Worm (Caenorhabditis elegans) whole organism, L1 larva: ENCODE results near the gene hex-3.
A peak's percentile ranks its signal among the peaks of the same experiment; 100 is the strongest.

Source experiments
- C04F5.9 ChIP-seq: sonication (generic microtip); optimal IDR thresholded peaks from 2 replicates; lab custom pipeline; 2016; ENCODE audit warnings: missing genetic modification characterization, missing compliant biosample characterization
- C16A3.4 ChIP-seq: fragments of 150-350 bp; optimal IDR thresholded peaks from 2 replicates; lab custom pipeline; 2014; ENCODE audit warnings: missing biosample characterization, missing genetic modification characterization
- F16B12.6 ChIP-seq: fragments of 150-350 bp; optimal IDR thresholded peaks from 2 replicates; lab custom pipeline; 2014; ENCODE audit warnings: missing biosample characterization, missing genetic modification characterization
- aha-1 ChIP-seq: fragments of 150-350 bp; optimal IDR thresholded peaks from 2 replicates; lab custom pipeline; 2014; ENCODE audit warnings: missing biosample characterization, missing genetic modification characterization
- aly-2 ChIP-seq: fragments of 150-350 bp; optimal IDR thresholded peaks from 2 replicates; lab custom pipeline; 2014; ENCODE audit warnings: missing biosample characterization, missing genetic modification characterization
- blmp-1 ChIP-seq: fragments of 150-350 bp; optimal IDR thresholded peaks from 2 replicates; lab custom pipeline; 2014; ENCODE audit warnings: missing biosample characterization, missing genetic modification characterization
- ceh-63 ChIP-seq: fragments of 200-800 bp; sonication (Bioruptor generic); optimal IDR thresholded peaks from 2 replicates; lab custom pipeline; 2018; ENCODE audit warnings: mild to moderate bottlenecking, missing genetic modification characterization, missing compliant biosample characterization
- ceh-82 ChIP-seq, 3 experiments: fragments of 150-350 bp in 1 of 3; sonication (generic microtip) in 2 of 3; optimal IDR thresholded peaks; 2 replicates each; lab custom pipeline; 2014 to 2017; ENCODE audit warnings: missing biosample characterization in 3 of 3, missing genetic modification characterization in 3 of 3
- dsc-1 ChIP-seq: sonication (generic microtip); optimal IDR thresholded peaks from 2 replicates; lab custom pipeline; 2016; ENCODE audit warnings: mild to moderate bottlenecking, missing genetic modification characterization, missing compliant biosample characterization
- efl-1 ChIP-seq, 4 experiments: fragments of 150-350 bp; optimal IDR thresholded peaks in 3 of 4; peaks in 1 of 4; 1 replicate in 1 of 4; 2 replicates in 3 of 4; lab custom pipeline; 2014; ENCODE audit warnings: missing biosample characterization in 2 of 4, missing genetic modification characterization in 2 of 4, missing genetic modification reagents in 2 of 4
- efl-3 ChIP-seq: fragments of 200-800 bp; sonication (Bioruptor generic); optimal IDR thresholded peaks from 2 replicates; lab custom pipeline; 2018; ENCODE audit warnings: mild to moderate bottlenecking, missing genetic modification characterization, missing compliant biosample characterization
- egl-13 ChIP-seq: sonication (generic microtip); optimal IDR thresholded peaks from 2 replicates; lab custom pipeline; 2016; ENCODE audit warnings: missing genotype, missing genetic modification reagents, missing genetic modification characterization, missing compliant biosample characterization
- elt-3 ChIP-seq, 6 experiments: fragments of 150-350 bp in 1 of 6; sonication (generic microtip); optimal IDR thresholded peaks; 2 replicates each; lab custom pipeline; 2017 to 2018; ENCODE audit warnings: missing biosample characterization in 6 of 6, missing genetic modification characterization in 6 of 6, inconsistent platforms in 1 of 6
- fkh-10 ChIP-seq: sonication (generic microtip); optimal IDR thresholded peaks from 2 replicates; lab custom pipeline; 2017; ENCODE audit warnings: missing biosample characterization, missing genetic modification reagents, missing genetic modification characterization
- fkh-8 ChIP-seq: sonication (generic microtip); optimal IDR thresholded peaks from 2 replicates; lab custom pipeline; 2016; ENCODE audit warnings: mild to moderate bottlenecking, missing genetic modification characterization, missing compliant biosample characterization
- fos-1 ChIP-seq: fragments of 150-350 bp; optimal IDR thresholded peaks from 2 replicates; lab custom pipeline; 2014; ENCODE audit warnings: missing biosample characterization, missing genetic modification characterization
- hlh-4 ChIP-seq: sonication (generic microtip); optimal IDR thresholded peaks from 2 replicates; lab custom pipeline; 2016; ENCODE audit warnings: mild to moderate bottlenecking, missing genetic modification characterization, missing compliant biosample characterization
- hpl-2 ChIP-seq: fragments of 150-350 bp; optimal IDR thresholded peaks from 2 replicates; lab custom pipeline; 2014; ENCODE audit warnings: missing biosample characterization, missing genetic modification reagents, missing genetic modification characterization
- isw-1 ChIP-seq: fragments of 200-800 bp; sonication (Bioruptor generic); IDR thresholded peaks from 2 replicates; pipeline ENCODE4 v1.3.6; 2022; ENCODE audit warnings: missing genetic modification characterization, missing compliant biosample characterization
- lin-13 ChIP-seq: fragments of 150-350 bp; optimal IDR thresholded peaks from 2 replicates; lab custom pipeline; 2014; ENCODE audit warnings: missing biosample characterization, missing genetic modification reagents, missing genetic modification characterization
- lin-35 ChIP-seq, 2 experiments: fragments of 150-350 bp; optimal IDR thresholded peaks; 2 replicates each; lab custom pipeline; 2014; ENCODE audit warnings: missing biosample characterization in 2 of 2, missing genetic modification characterization in 2 of 2, missing genetic modification reagents in 2 of 2
- lsy-2 ChIP-seq, 2 experiments: fragments of 150-350 bp; optimal IDR thresholded peaks; 2 replicates each; lab custom pipeline; 2014; ENCODE audit warnings: missing biosample characterization in 2 of 2, missing genetic modification characterization in 2 of 2
- mab-9 ChIP-seq: fragments of 200-800 bp; sonication (Bioruptor generic); IDR thresholded peaks from 2 replicates; pipeline ENCODE4 v1.3.6; 2022; ENCODE audit warnings: missing genetic modification reagents, missing genetic modification characterization, missing compliant biosample characterization
- mdl-1 ChIP-seq, 2 experiments: fragments of 150-350 bp; optimal IDR thresholded peaks; 2 replicates each; lab custom pipeline; 2014 to 2017; ENCODE audit warnings: missing biosample characterization in 2 of 2, missing genetic modification characterization in 2 of 2, inconsistent platforms in 1 of 2
- mep-1 ChIP-seq: fragments of 150-350 bp; optimal IDR thresholded peaks from 2 replicates; lab custom pipeline; 2014; ENCODE audit warnings: missing biosample characterization, missing genetic modification characterization
- nhr-19 ChIP-seq: fragments of 200-800 bp; sonication (Bioruptor generic); conservative IDR thresholded peaks from 2 replicates; pipeline ENCODE4 v1.3.6; 2022; ENCODE audit warnings: missing genetic modification characterization, missing compliant biosample characterization
- nhr-20 ChIP-seq: sonication (generic microtip); optimal IDR thresholded peaks from 2 replicates; lab custom pipeline; 2016; ENCODE audit warnings: mild to moderate bottlenecking, missing genetic modification characterization, missing compliant biosample characterization
- nhr-237 ChIP-seq: fragments of 150-350 bp; optimal IDR thresholded peaks from 2 replicates; lab custom pipeline; 2014; ENCODE audit warnings: missing biosample characterization, missing genetic modification characterization
- nhr-28 ChIP-seq: fragments of 150-350 bp; optimal IDR thresholded peaks from 2 replicates; lab custom pipeline; 2014; ENCODE audit warnings: missing biosample characterization, missing genetic modification characterization
- nhr-47 ChIP-seq: sonication (generic microtip); optimal IDR thresholded peaks from 2 replicates; lab custom pipeline; 2016; ENCODE audit warnings: mild to moderate bottlenecking, missing genetic modification characterization, moderate library complexity, missing compliant biosample characterization
- nhr-77 ChIP-seq: fragments of 150-350 bp; optimal IDR thresholded peaks from 2 replicates; lab custom pipeline; 2014; ENCODE audit warnings: missing biosample characterization, missing genetic modification characterization
- nhr-85 ChIP-seq: sonication (generic microtip); peaks from one replicate; lab custom pipeline; 2016; ENCODE audit warnings: missing genetic modification characterization, inconsistent platforms, missing compliant biosample characterization
- pag-3 ChIP-seq: sonication (generic microtip); optimal IDR thresholded peaks from 2 replicates; lab custom pipeline; 2017; ENCODE audit warnings: missing genetic modification characterization, mild to moderate bottlenecking, missing compliant biosample characterization, antibody characterized with exemption, borderline replicate concordance; ENCODE audit not compliant: insufficient read depth
- skn-1 ChIP-seq: fragments of 150-350 bp; optimal IDR thresholded peaks from 2 replicates; lab custom pipeline; 2014; ENCODE audit warnings: missing biosample characterization, missing genetic modification characterization
- snu-23 ChIP-seq: sonication (generic microtip); optimal IDR thresholded peaks from 2 replicates; lab custom pipeline; 2016; ENCODE audit warnings: missing genetic modification characterization, missing compliant biosample characterization
- sox-4 ChIP-seq: sonication (generic microtip); optimal IDR thresholded peaks from 2 replicates; lab custom pipeline; 2016; ENCODE audit warnings: missing genetic modification characterization, missing compliant biosample characterization
- sptf-1 ChIP-seq: fragments of 150-350 bp; optimal IDR thresholded peaks from 2 replicates; lab custom pipeline; 2014; ENCODE audit warnings: missing biosample characterization, missing genetic modification characterization
- sup-37 ChIP-seq: fragments of 200-800 bp; sonication (Bioruptor generic); optimal IDR thresholded peaks from 2 replicates; lab custom pipeline; 2018; ENCODE audit warnings: mild to moderate bottlenecking, missing genetic modification characterization, missing compliant biosample characterization
- swsn-7 ChIP-seq: sonication (generic microtip); optimal IDR thresholded peaks from 2 replicates; lab custom pipeline; 2016; ENCODE audit warnings: missing genetic modification characterization, missing compliant biosample characterization
- tbx-2 ChIP-seq: sonication (generic microtip); optimal IDR thresholded peaks from 2 replicates; lab custom pipeline; 2016; ENCODE audit warnings: missing genetic modification characterization, missing compliant biosample characterization
- unc-30 ChIP-seq: sonication (generic microtip); optimal IDR thresholded peaks from 2 replicates; lab custom pipeline; 2017; ENCODE audit warnings: missing biosample characterization, missing genetic modification characterization
- unc-86 ChIP-seq: sonication (generic microtip); optimal IDR thresholded peaks from 2 replicates; lab custom pipeline; 2016; ENCODE audit warnings: missing genetic modification characterization, missing compliant biosample characterization
- unc-98 ChIP-seq: fragments of 200-800 bp; sonication (Bioruptor generic); IDR thresholded peaks from 2 replicates; pipeline ENCODE4 v1.3.6; 2022; ENCODE audit warnings: missing genetic modification characterization, missing compliant biosample characterization
- vab-15 ChIP-seq: sonication (generic microtip); optimal IDR thresholded peaks from 2 replicates; lab custom pipeline; 2017; ENCODE audit warnings: missing genotype, mild to moderate bottlenecking, missing genetic modification characterization, missing compliant biosample characterization
- xbp-1 ChIP-seq: sonication (generic microtip); optimal IDR thresholded peaks from 2 replicates; lab custom pipeline; 2016; ENCODE audit warnings: missing genetic modification characterization, missing compliant biosample characterization
- zip-4 ChIP-seq: fragments of 200-800 bp; sonication (Bioruptor generic); optimal IDR thresholded peaks from 2 replicates; lab custom pipeline; 2018; ENCODE audit warnings: mild to moderate bottlenecking, missing genetic modification characterization, moderate library complexity, missing compliant biosample characterization
- ztf-11 ChIP-seq, 2 experiments: sonication (generic microtip); optimal IDR thresholded peaks; 2 replicates each; lab custom pipeline; 2016 to 2017; ENCODE audit warnings: missing genetic modification characterization in 2 of 2, missing biosample characterization in 1 of 2, missing compliant biosample characterization in 1 of 2

The hex-3 gene

DNA sequence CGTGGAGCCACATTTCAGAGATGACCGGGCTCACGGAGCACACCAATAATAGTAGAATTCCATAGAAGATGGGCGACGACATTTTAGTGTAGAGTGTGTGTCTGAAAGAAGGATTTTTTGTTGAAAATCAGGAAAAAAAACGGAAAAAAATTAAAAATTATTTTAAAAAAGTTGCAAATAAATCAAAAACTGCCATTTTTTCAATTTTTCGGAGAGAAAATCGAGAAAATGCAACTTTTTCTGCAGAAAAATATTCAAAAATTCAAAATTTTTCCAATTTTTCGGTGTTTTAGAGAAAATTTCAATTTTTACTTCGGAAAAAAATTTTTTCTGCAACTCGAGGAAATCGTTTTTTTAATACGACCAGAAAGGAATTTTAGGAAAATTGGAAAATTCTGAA, 31.1 kb downstream of the hex-3 start, which contains the start of gene C44B9.3:
Gene C44B9.3 (minus strand): TSS at position 101 of the 400 bp plus-strand sequence.
- TF ChIP-seq aha-1 (tag; lab: Kevin White, UChicago) (no peak), egl-13 (tag; lab: Kevin White, UChicago) (no peak), efl-1 (optimal IDR thresholded peaks at IDR 0.05; lab: Kevin White, UChicago) (no peak), efl-1 (GFP tag; optimal IDR thresholded peaks at IDR 0.05 in 1 of 2; lab: Kevin White, UChicago) (peak in 1 of 2 experiments; percentile 12), unc-86 (tag; lab: Kevin White, UChicago) (no peak)
- TF ChIP-seq, all 84 proteins: peak for 1

DNA sequence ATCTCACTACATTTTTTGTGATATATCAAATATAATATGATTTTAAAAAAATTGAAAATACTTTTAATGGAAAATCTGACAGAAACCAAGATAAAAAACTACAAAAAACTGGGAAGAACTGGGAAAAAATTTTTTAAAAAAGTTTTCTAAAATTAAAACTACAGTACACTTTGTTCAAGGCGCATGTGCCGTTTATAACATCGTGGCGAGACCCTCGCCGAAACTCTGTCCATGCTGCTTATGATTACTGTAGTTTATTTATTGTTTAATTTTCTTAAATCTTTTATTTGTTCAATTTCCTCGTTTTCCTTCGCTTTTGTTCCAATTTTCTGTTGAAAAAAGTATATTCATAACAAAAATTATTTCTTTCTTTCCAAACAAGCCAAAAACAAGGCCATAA, 32.4 kb downstream of the hex-3 start, which contains the start of gene athp-1:
Gene athp-1 (plus strand): TSS at position 305 of the 400 bp plus-strand sequence.
- TF ChIP-seq nhr-20 (tag; lab: Kevin White, UChicago): no peak

DNA sequence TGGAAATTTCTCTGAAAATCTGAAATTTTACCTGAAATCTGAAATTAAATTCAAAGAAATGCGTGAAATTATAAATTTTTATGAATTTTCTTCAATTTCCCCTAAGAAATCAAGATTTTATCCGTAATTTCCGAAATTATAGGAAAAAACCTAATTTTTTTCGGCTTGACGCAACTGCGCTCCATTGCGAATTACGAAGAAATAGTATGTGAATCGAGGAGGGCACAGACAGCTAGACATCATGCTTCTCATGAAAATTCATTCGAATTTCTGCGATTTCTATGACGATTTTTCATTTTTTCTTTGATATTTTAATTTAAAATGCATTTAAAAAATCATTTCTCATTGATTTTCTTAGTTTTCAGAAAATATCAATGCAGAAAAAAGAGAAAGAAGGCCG, 33.0 kb downstream of the hex-3 start:
- TF ChIP-seq elt-3 (tag; optimal IDR thresholded peaks at IDR 0.05; lab: Kevin White, UChicago): peak in 2 of 6 experiments; percentile 35 to 36
- TF ChIP-seq nhr-77: peak; percentile 56
- peak; percentile 2 for TF ChIP-seq aha-1 (tag; lab: Kevin White, UChicago)
- peak in 1 of 2 experiments; percentile 52 for TF ChIP-seq mdl-1 (tag; optimal IDR thresholded peaks at IDR 0.05; lab: Kevin White, UChicago)
- peak; percentile 46 for TF ChIP-seq lin-13 (GFP tag; lab: Kevin White, UChicago)
- TF ChIP-seq nhr-85: peak; percentile 87
- peak; percentile 84 for TF ChIP-seq snu-23
- TF ChIP-seq tbx-2 (tag; lab: Kevin White, UChicago): peak; percentile 79
- peak; percentile 49 to 74 (median 72) for TF ChIP-seq ceh-82 (tag; optimal IDR thresholded peaks at IDR 0.05; lab: Kevin White, UChicago)
- TF ChIP-seq unc-98 (GFP tag; lab: Robert Waterston, UW): no peak
- peak; percentile 17 for TF ChIP-seq nhr-237 (tag; lab: Kevin White, UChicago)
- TF ChIP-seq C16A3.4: peak; percentile 59
- peak; percentile 41 for TF ChIP-seq aly-2
- TF ChIP-seq isw-1: peak; percentile 61
- no peak for TF ChIP-seq nhr-20 (tag; lab: Kevin White, UChicago)
- TF ChIP-seq dsc-1 (tag; lab: Kevin White, UChicago): peak; percentile 81
- TF ChIP-seq skn-1 (tag; lab: Kevin White, UChicago): peak; percentile 80
- peak; percentile 80 to 84 for TF ChIP-seq efl-1 (optimal IDR thresholded peaks at IDR 0.05; lab: Kevin White, UChicago)
- TF ChIP-seq efl-1 (GFP tag; optimal IDR thresholded peaks at IDR 0.05 in 1 of 2; lab: Kevin White, UChicago): peak; percentile 78 to 96
- TF ChIP-seq nhr-28 (tag; lab: Kevin White, UChicago): no peak
- TF ChIP-seq mep-1 (tag; lab: Kevin White, UChicago): peak; percentile 89
- peak; percentile 53 for TF ChIP-seq F16B12.6 (tag; lab: Kevin White, UChicago)
- TF ChIP-seq sptf-1 (tag; lab: Kevin White, UChicago): no peak
- TF ChIP-seq hpl-2 (GFP tag; lab: Kevin White, UChicago): peak; percentile 18
- TF ChIP-seq fos-1 (tag; lab: Kevin White, UChicago): peak; percentile 56
- TF ChIP-seq lsy-2 (tag; optimal IDR thresholded peaks at IDR 0.05; lab: Kevin White, UChicago): peak; percentile 82 to 84
- peak; percentile 20 for TF ChIP-seq sox-4 (tag; lab: Kevin White, UChicago)
- peak; percentile 74 for TF ChIP-seq nhr-19
- TF ChIP-seq unc-86 (tag; lab: Kevin White, UChicago): peak; percentile 74
- peak; percentile 40 for TF ChIP-seq blmp-1
- TF ChIP-seq nhr-47 (tag; lab: Kevin White, UChicago): peak; percentile 84
- TF ChIP-seq sup-37 (GFP tag; lab: Kevin White, UChicago): no peak
- TF ChIP-seq swsn-7 (tag; lab: Kevin White, UChicago): peak; percentile 79
- TF ChIP-seq fkh-8 (tag; lab: Kevin White, UChicago): peak; percentile 47
- TF ChIP-seq ztf-11 (tag; optimal IDR thresholded peaks at IDR 0.05; lab: Kevin White, UChicago): peak in 1 of 2 experiments; percentile 48
- no peak for TF ChIP-seq pag-3 (tag; lab: Kevin White, UChicago)
- TF ChIP-seq vab-15 (tag; lab: Kevin White, UChicago): peak; percentile 2
- no peak for TF ChIP-seq hlh-4 (tag; lab: Kevin White, UChicago)
- TF ChIP-seq C04F5.9: peak; percentile 13
- TF ChIP-seq fkh-10: no peak
- no peak for TF ChIP-seq efl-3 (GFP tag; lab: Kevin White, UChicago)
- TF ChIP-seq lin-35 (GFP tag; optimal IDR thresholded peaks at IDR 0.05; lab: Kevin White, UChicago): peak; percentile 64 to 84
- peak; percentile 60 for TF ChIP-seq egl-13 (tag; lab: Kevin White, UChicago)
- TF ChIP-seq mab-9 (GFP tag; lab: Robert Waterston, UW): 0 out of 2 replicates have a peak, but pooled peaks have one; percentile 25
- TF ChIP-seq unc-30 (tag; lab: Kevin White, UChicago): no peak
- peak; percentile 79 for TF ChIP-seq xbp-1
- TF ChIP-seq ceh-63: no peak
- TF ChIP-seq zip-4: no peak
